Fruit fly (Drosophila melanogaster) whole organism, embryonic: ENCODE measurements around the gene Rab18.

ENCODE experiments used
- Bdp1 ChIP-seq: fragments of 200-800 bp; sonication (Bioruptor generic); optimal IDR thresholded peaks from 3 replicates; lab custom pipeline; 2016; ENCODE audit warnings: missing biosample characterization, missing genetic modification characterization
- CG10274 ChIP-seq: fragments of 200-800 bp; sonication (Bioruptor generic); optimal IDR thresholded peaks from 3 replicates; lab custom pipeline; 2017; ENCODE audit warnings: missing biosample characterization, mild to moderate bottlenecking, missing genetic modification characterization
- CG11398 ChIP-seq: fragments of 200-800 bp; sonication (Bioruptor generic); optimal IDR thresholded peaks from 2 replicates; lab custom pipeline; 2016; ENCODE audit warnings: missing biosample characterization, missing genetic modification characterization
- CG14050 ChIP-seq: fragments of 200-800 bp; sonication (Bioruptor generic); IDR thresholded peaks from 3 replicates; pipeline ENCODE4 v1.3.6; 2022; ENCODE audit warnings: missing biosample characterization, missing genetic modification characterization
- CG15269 ChIP-seq: fragments of 200-800 bp; sonication (Bioruptor generic); optimal IDR thresholded peaks from 2 replicates; lab custom pipeline; 2018; ENCODE audit warnings: missing biosample characterization, mild to moderate bottlenecking, missing genetic modification characterization, moderate library complexity
- CG16779 ChIP-seq: fragments of 200-800 bp; sonication (Bioruptor generic); IDR thresholded peaks from 2 replicates; pipeline ENCODE4 v1.3.6; 2022; ENCODE audit warnings: missing biosample characterization, missing genetic modification characterization
- CG17328 ChIP-seq: fragments of 200-800 bp; sonication (Bioruptor generic); IDR thresholded peaks from 2 replicates; pipeline ENCODE4 v1.3.6; 2022; ENCODE audit warnings: missing biosample characterization, missing genetic modification characterization
- CG17802 ChIP-seq: fragments of 200-800 bp; sonication (Bioruptor generic); optimal IDR thresholded peaks from 2 replicates; lab custom pipeline; 2018; ENCODE audit warnings: missing biosample characterization, mild to moderate bottlenecking, missing genetic modification characterization, moderate library complexity
- CG18599 ChIP-seq: fragments of 200-800 bp; sonication (Bioruptor generic); optimal IDR thresholded peaks from 3 replicates; lab custom pipeline; 2017; ENCODE audit warnings: missing biosample characterization, missing genetic modification characterization, mild to moderate bottlenecking, moderate library complexity, missing genetic modification reagents
- CG30020 ChIP-seq: fragments of 200-800 bp; optimal IDR thresholded peaks from 2 replicates; lab custom pipeline; 2019; ENCODE audit warnings: missing biosample characterization, mild to moderate bottlenecking, missing genetic modification characterization, moderate library complexity
- CG31388 ChIP-seq: fragments of 200-800 bp; sonication (Bioruptor generic); optimal IDR thresholded peaks from 2 replicates; lab custom pipeline; 2016; ENCODE audit warnings: missing biosample characterization, missing genetic modification characterization
- CG43689 ChIP-seq: fragments of 200-800 bp; sonication (Bioruptor generic); IDR thresholded peaks from 2 replicates; pipeline ENCODE4 v1.3.6; 2022; ENCODE audit warnings: missing biosample characterization, missing genetic modification characterization
- CG4820 ChIP-seq: fragments of 200-800 bp; sonication (Bioruptor generic); optimal IDR thresholded peaks from 3 replicates; lab custom pipeline; 2016; ENCODE audit warnings: missing biosample characterization, missing genetic modification characterization
- CG6254 ChIP-seq: fragments of 200-800 bp; sonication (Bioruptor generic); optimal IDR thresholded peaks from 3 replicates; lab custom pipeline; 2017; ENCODE audit warnings: mild to moderate bottlenecking, missing biosample characterization, missing genetic modification reagents, missing genetic modification characterization
- CG6654 ChIP-seq: fragments of 200-800 bp; sonication (Bioruptor generic); optimal IDR thresholded peaks from 2 replicates; lab custom pipeline; 2017; ENCODE audit warnings: missing biosample characterization, mild to moderate bottlenecking, missing genetic modification characterization
- CG7745 ChIP-seq: fragments of 200-800 bp; sonication (Bioruptor generic); optimal IDR thresholded peaks from 2 replicates; lab custom pipeline; 2018; ENCODE audit warnings: missing biosample characterization, mild to moderate bottlenecking, missing genetic modification characterization, moderate library complexity
- CG8765 ChIP-seq: fragments of 200-800 bp; sonication (Bioruptor generic); IDR thresholded peaks from 2 replicates; pipeline ENCODE4 v1.3.6; 2022; ENCODE audit warnings: missing biosample characterization, missing genetic modification characterization
- CG9437 ChIP-seq: fragments of 200-800 bp; sonication (Bioruptor generic); optimal IDR thresholded peaks from 2 replicates; lab custom pipeline; 2018; ENCODE audit warnings: missing biosample characterization, mild to moderate bottlenecking, missing genetic modification characterization
- Camta ChIP-seq: fragments of 200-800 bp; sonication (Bioruptor generic); optimal IDR thresholded peaks from 2 replicates; lab custom pipeline; 2016; ENCODE audit warnings: missing biosample characterization, missing genetic modification characterization
- Dref ChIP-seq: fragments of 200-800 bp; sonication (Bioruptor generic); IDR thresholded peaks from 2 replicates; pipeline ENCODE4 v1.3.6; 2022; ENCODE audit warnings: missing biosample characterization, missing genetic modification characterization
- Elba2 ChIP-seq: fragments of 200-800 bp; sonication (Bioruptor generic); optimal IDR thresholded peaks from 3 replicates; lab custom pipeline; 2016; ENCODE audit warnings: missing biosample characterization, missing genetic modification characterization
- Ets65A ChIP-seq: fragments of 200-800 bp; sonication (Bioruptor generic); peaks from one replicate; lab custom pipeline; 2016; ENCODE audit warnings: missing biosample characterization, missing genetic modification characterization
- Gug ChIP-seq: fragments of 200-800 bp; sonication (Bioruptor generic); IDR thresholded peaks from 4 replicates; pipeline ENCODE4 v1.3.6; 2022; ENCODE audit warnings: missing biosample characterization, missing genetic modification characterization
- Hey ChIP-seq: fragments of 200-800 bp; sonication (Bioruptor generic); optimal IDR thresholded peaks from 3 replicates; lab custom pipeline; 2018; ENCODE audit warnings: missing biosample characterization, mild to moderate bottlenecking, missing genetic modification characterization
- Kr ChIP-seq: fragments of 200-800 bp; sonication (Bioruptor generic); optimal IDR thresholded peaks from 2 replicates; lab custom pipeline; 2017; ENCODE audit warnings: missing biosample characterization, mild to moderate bottlenecking, missing genetic modification characterization
- Meics ChIP-seq: fragments of 200-800 bp; sonication (Bioruptor generic); optimal IDR thresholded peaks from 2 replicates; lab custom pipeline; 2017; ENCODE audit warnings: missing biosample characterization, mild to moderate bottlenecking, missing genetic modification characterization
- Myb ChIP-seq: fragments of 200-800 bp; sonication (Bioruptor generic); optimal IDR thresholded peaks from 2 replicates; lab custom pipeline; 2016; ENCODE audit warnings: missing biosample characterization, missing genetic modification characterization
- Oli ChIP-seq: fragments of 200-800 bp; sonication (Bioruptor generic); optimal IDR thresholded peaks from 2 replicates; lab custom pipeline; 2018; ENCODE audit warnings: missing biosample characterization, mild to moderate bottlenecking, missing genetic modification characterization, moderate library complexity
- Sry-β ChIP-seq: fragments of 200-800 bp; sonication (Bioruptor generic); optimal IDR thresholded peaks from 2 replicates; lab custom pipeline; 2018; ENCODE audit warnings: missing biosample characterization, mild to moderate bottlenecking, missing genetic modification characterization, moderate library complexity
- bab2 ChIP-seq: fragments of 200-800 bp; sonication (Bioruptor generic); optimal IDR thresholded peaks from 2 replicates; lab custom pipeline; 2016; ENCODE audit warnings: missing biosample characterization, missing genetic modification characterization
- bcd ChIP-seq: fragments of 200-800 bp; sonication (Bioruptor generic); optimal IDR thresholded peaks from 2 replicates; lab custom pipeline; 2017; ENCODE audit warnings: missing biosample characterization, mild to moderate bottlenecking, missing genetic modification characterization
- cg ChIP-seq: fragments of 200-800 bp; sonication (Bioruptor generic); optimal IDR thresholded peaks from 3 replicates; lab custom pipeline; 2019; ENCODE audit warnings: missing biosample characterization, mild to moderate bottlenecking, missing genetic modification characterization, moderate library complexity
- chm ChIP-seq: fragments of 200-800 bp; sonication (Bioruptor generic); IDR thresholded peaks from 2 replicates; pipeline ENCODE4 v1.3.6; 2022; ENCODE audit warnings: missing biosample characterization, missing genetic modification characterization
- chn ChIP-seq: fragments of 200-800 bp; sonication (Bioruptor generic); optimal IDR thresholded peaks from 2 replicates; lab custom pipeline; 2016; ENCODE audit warnings: missing biosample characterization, missing genetic modification characterization
- ci ChIP-seq: fragments of 200-800 bp; sonication (Bioruptor generic); IDR thresholded peaks from 3 replicates; pipeline ENCODE4 v1.3.6; 2022; ENCODE audit warnings: missing biosample characterization, missing genetic modification characterization
- croc ChIP-seq: fragments of 200-800 bp; sonication (Bioruptor generic); conservative IDR thresholded peaks from 3 replicates; pipeline ENCODE4 v1.3.6; 2022; ENCODE audit warnings: missing biosample characterization, missing genetic modification characterization
- cwo ChIP-seq: fragments of 200-800 bp; sonication (Bioruptor generic); optimal IDR thresholded peaks from 3 replicates; lab custom pipeline; 2017; ENCODE audit warnings: missing biosample characterization, missing genetic modification characterization, mild to moderate bottlenecking, moderate library complexity, missing genetic modification reagents
- dati ChIP-seq: fragments of 200-800 bp; sonication (Bioruptor generic); IDR thresholded peaks from 2 replicates; pipeline ENCODE4 v1.3.6; 2022; ENCODE audit warnings: missing biosample characterization, missing genetic modification characterization
- dimm ChIP-seq: fragments of 200-800 bp; sonication (Bioruptor generic); IDR thresholded peaks from 2 replicates; pipeline ENCODE4 v1.3.6; 2022; ENCODE audit warnings: missing biosample characterization, missing genetic modification characterization
- dm ChIP-seq: fragments of 200-800 bp; sonication (Bioruptor generic); optimal IDR thresholded peaks from 3 replicates; lab custom pipeline; 2016; ENCODE audit warnings: missing biosample characterization, missing genetic modification characterization
- fd102C ChIP-seq: fragments of 200-800 bp; sonication (Bioruptor generic); optimal IDR thresholded peaks from 2 replicates; lab custom pipeline; 2018; ENCODE audit warnings: missing biosample characterization, mild to moderate bottlenecking, missing genetic modification characterization, moderate library complexity
- fd3F ChIP-seq: fragments of 200-800 bp; sonication (Bioruptor generic); optimal IDR thresholded peaks from 2 replicates; lab custom pipeline; 2018; ENCODE audit warnings: missing biosample characterization, mild to moderate bottlenecking, missing genetic modification characterization, moderate library complexity
- gcm2 ChIP-seq: fragments of 200-800 bp; sonication (Bioruptor generic); optimal IDR thresholded peaks from 2 replicates; lab custom pipeline; 2016; ENCODE audit warnings: missing biosample characterization, missing genetic modification characterization
- gem ChIP-seq: fragments of 200-800 bp; sonication (Bioruptor generic); optimal IDR thresholded peaks from 2 replicates; lab custom pipeline; 2019; ENCODE audit warnings: missing biosample characterization, mild to moderate bottlenecking, missing genetic modification characterization, moderate library complexity
- pb ChIP-seq: fragments of 200-800 bp; sonication (Bioruptor generic); optimal IDR thresholded peaks from 3 replicates; lab custom pipeline; 2016; ENCODE audit warnings: missing biosample characterization, missing genetic modification characterization
- sd ChIP-seq: fragments of 200-800 bp; sonication (Bioruptor generic); optimal IDR thresholded peaks from 3 replicates; lab custom pipeline; 2018; ENCODE audit warnings: missing biosample characterization, mild to moderate bottlenecking, missing genetic modification characterization, moderate library complexity
- seq ChIP-seq: fragments of 200-800 bp; sonication (Bioruptor generic); IDR thresholded peaks from 2 replicates; pipeline ENCODE4 v1.3.6; 2022; ENCODE audit warnings: missing biosample characterization, missing genetic modification characterization
- trh ChIP-seq: fragments of 200-800 bp; sonication (Bioruptor generic); optimal IDR thresholded peaks from 2 replicates; lab custom pipeline; 2016; ENCODE audit warnings: missing biosample characterization, missing genetic modification characterization
- unpg ChIP-seq: fragments of 200-800 bp; sonication (Bioruptor generic); optimal IDR thresholded peaks from 3 replicates; lab custom pipeline; 2018; ENCODE audit warnings: missing biosample characterization, mild to moderate bottlenecking, missing genetic modification characterization, moderate library complexity
- wor ChIP-seq: fragments of 200-800 bp; sonication (Bioruptor generic); IDR thresholded peaks from 2 replicates; pipeline ENCODE4 v1.3.6; 2022; ENCODE audit warnings: missing biosample characterization, missing genetic modification characterization
- zen2 ChIP-seq: fragments of 200-800 bp; sonication (Bioruptor generic); IDR thresholded peaks from 3 replicates; pipeline ENCODE4 v1.3.6; 2022; ENCODE audit warnings: missing biosample characterization, missing genetic modification characterization; ENCODE audit not compliant: partially characterized antibody

The Rab18 gene

DNA sequence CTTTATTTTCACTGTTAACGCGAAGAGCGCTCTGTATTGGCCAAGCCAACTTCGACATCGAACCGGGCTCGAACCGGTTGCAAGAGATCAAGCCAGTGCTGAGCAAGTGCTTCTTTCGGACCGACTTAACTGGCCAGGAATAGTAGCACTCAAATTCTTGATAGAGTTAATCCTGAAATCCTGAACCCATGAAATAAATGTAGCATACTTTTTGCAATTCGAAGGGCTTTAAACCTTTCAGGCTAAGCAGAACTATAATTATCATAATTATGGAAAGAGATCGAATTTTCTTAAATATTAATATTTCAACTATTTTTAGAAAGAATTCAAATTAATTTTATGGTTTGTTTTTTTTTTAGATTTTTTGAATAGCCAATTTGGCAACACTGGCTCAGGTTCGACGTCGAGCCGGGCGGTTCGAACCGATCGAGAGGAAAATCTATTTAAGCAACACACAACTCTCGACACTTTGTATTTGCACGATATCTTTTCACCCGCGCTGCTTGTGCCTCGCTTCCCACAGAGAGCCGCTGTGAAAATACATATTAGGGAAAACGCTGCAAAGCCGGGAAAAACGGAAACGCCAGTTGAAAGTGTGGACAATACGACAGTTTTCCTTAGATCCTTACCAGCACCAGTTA lies 26.6 kb upstream of the Rab18 start, which contains the start of gene AdamTS-B (continued):
- no peak for TF ChIP-seq CG11398 (GFP tag; lab: Kevin White, UChicago)
- TF ChIP-seq sd (tag; lab: Kevin White, UChicago) = no peak
- peak; percentile 24; the same call in 1 of the 2 replicates for TF ChIP-seq wor (GFP tag; lab: Robert Waterston, UW)
- no peak for TF ChIP-seq CG6254
- TF ChIP-seq Kr (GFP tag; lab: Kevin White, UChicago) = no peak
- TF ChIP-seq cg = no peak
- TF ChIP-seq CG4820 (GFP tag; lab: Kevin White, UChicago) = no peak
- peak; percentile 69 for TF ChIP-seq gem (tag; lab: Kevin White, UChicago)
- no peak for TF ChIP-seq gcm2
- no peak for TF ChIP-seq Bdp1 (GFP tag; lab: Kevin White, UChicago)
- no peak for TF ChIP-seq bab2
- peak; percentile 52 for TF ChIP-seq Oli (tag; lab: Kevin White, UChicago)
- TF ChIP-seq Sry-β (GFP tag; lab: Kevin White, UChicago) = peak; percentile 88
- peak; percentile 44 for TF ChIP-seq bcd
- TF ChIP-seq CG10274 (GFP tag; lab: Kevin White, UChicago) = no peak
- peak; percentile 48 for TF ChIP-seq croc (GFP tag; lab: Robert Waterston, UW)
- TF ChIP-seq chm (GFP tag; lab: Robert Waterston, UW) = no peak
- no peak for TF ChIP-seq Gug
- no peak for TF ChIP-seq chn (GFP tag; lab: Kevin White, UChicago)
- no peak for TF ChIP-seq CG31388 (GFP tag; lab: Kevin White, UChicago)
- TF ChIP-seq Myb (GFP tag; lab: Kevin White, UChicago) = no peak
- no peak for TF ChIP-seq dati (GFP tag; lab: Robert Waterston, UW)
- no peak for TF ChIP-seq fd3F (GFP tag; lab: Kevin White, UChicago)
- TF ChIP-seq unpg (GFP tag; lab: Kevin White, UChicago) = peak; percentile 47
- TF ChIP-seq Hey = no peak
- TF ChIP-seq Ets65A (GFP tag; lab: Kevin White, UChicago) = peak; percentile 58
- peak; percentile 22 for TF ChIP-seq CG18599
- no peak for TF ChIP-seq CG7745 (tag; lab: Kevin White, UChicago)
- no peak for TF ChIP-seq cwo
- TF ChIP-seq CG8765 = no peak
- no peak for TF ChIP-seq dimm (GFP tag; lab: Robert Waterston, UW)
- no peak for TF ChIP-seq CG6654 (GFP tag; lab: Kevin White, UChicago)

DNA sequence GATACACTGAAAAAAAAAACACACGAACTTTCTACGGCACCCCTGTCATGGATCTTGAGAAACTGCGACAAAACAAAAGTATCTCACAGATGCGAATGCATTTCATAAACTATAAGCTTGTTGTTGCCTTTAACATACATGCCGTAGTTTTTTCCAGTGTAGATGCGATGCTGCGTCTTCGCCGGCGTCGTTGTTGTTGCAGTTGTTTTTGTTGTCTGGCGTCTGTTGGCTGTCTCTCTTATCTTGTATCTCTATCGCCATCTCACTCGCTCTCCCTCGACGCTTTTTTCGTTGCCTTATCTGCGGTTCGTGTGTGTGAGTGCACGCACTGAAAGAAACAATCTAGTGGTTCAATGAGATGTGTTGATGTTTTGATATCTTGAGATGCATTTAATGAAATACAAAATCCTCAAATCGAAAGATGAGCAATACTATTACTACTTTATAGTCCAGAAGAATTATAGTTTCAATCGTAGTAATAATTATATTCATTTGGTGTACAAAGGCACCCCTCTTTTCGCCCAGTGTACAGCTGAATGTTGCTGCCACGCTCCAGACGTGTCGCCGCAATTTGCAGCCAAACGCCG lies 24.9 kb upstream of the Rab18 start:
- peak; percentile 96 for TF ChIP-seq dm
- TF ChIP-seq CG15269 (tag; lab: Kevin White, UChicago) = peak; percentile 96
- TF ChIP-seq CG43689 (GFP tag; lab: Robert Waterston, UW) = peak; percentile 94
- peak; percentile 98 for TF ChIP-seq gcm2
- TF ChIP-seq Elba2 = peak; percentile 87
- peak; percentile 96 for TF ChIP-seq pb (GFP tag; lab: Kevin White, UChicago)
- TF ChIP-seq CG9437 (GFP tag; lab: Kevin White, UChicago) = peak; percentile 91
- TF ChIP-seq Meics (GFP tag; lab: Kevin White, UChicago) = peak; percentile 94
- TF ChIP-seq Dref (GFP tag; lab: Robert Waterston, UW) = peak; percentile 41
- TF ChIP-seq seq (GFP tag; lab: Robert Waterston, UW) = peak; percentile 94
- TF ChIP-seq CG17328 = peak; percentile 98
- peak; percentile 94 for TF ChIP-seq CG14050 (GFP tag; lab: Robert Waterston, UW)
- TF ChIP-seq CG17802 = peak; percentile 85
- TF ChIP-seq ci (GFP tag; lab: Robert Waterston, UW) = peak; percentile 99
- peak; percentile 90 for TF ChIP-seq fd102C (GFP tag; lab: Kevin White, UChicago)
- peak; percentile 43 for TF ChIP-seq CG30020
- TF ChIP-seq zen2 = no peak
- peak; percentile 90 for TF ChIP-seq trh (GFP tag; lab: Kevin White, UChicago)
- TF ChIP-seq Camta (GFP tag; lab: Kevin White, UChicago) = peak; percentile 97
- TF ChIP-seq CG16779 (GFP tag; lab: Robert Waterston, UW) = peak; percentile 93
